Worm (Caenorhabditis elegans): ENCODE results near the gene sph-1.
"Not testable (repeated sequence)": the region's sequence is repeated elsewhere in the genome, so short reads cannot be mapped to it uniquely, and the experiment has no call there.

DNA sequence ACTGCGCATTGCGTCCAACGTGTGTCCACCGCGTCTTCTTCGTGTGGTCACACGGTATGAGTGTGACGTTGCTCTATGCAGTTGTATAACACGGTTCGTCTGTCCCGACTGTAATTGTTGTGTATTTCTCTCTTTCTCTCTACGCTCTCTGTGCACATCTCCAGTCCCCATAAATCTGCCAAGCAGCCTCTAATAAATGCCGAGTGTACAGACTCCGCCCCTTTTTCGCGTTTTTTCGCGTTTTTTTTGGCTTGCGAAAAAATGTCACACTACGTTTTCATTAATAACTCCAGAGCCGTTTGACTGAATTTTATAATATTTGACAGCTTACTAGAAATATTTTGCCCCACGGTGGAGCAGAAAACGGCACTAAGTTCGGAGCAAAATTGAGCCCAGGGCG lies 11.0 kb downstream of the sph-1 start, which contains the start of gene erp-44.3:
- not testable (repeated sequence) for TF ChIP-seq ama-1 (optimal IDR thresholded peaks at IDR 0.05); hnd-1 (tag; optimal IDR thresholded peaks at IDR 0.05); scrt-1 (GFP tag; IDR thresholded peaks at IDR 0.05)
